Worm (Caenorhabditis elegans) whole organism, midembryonic: Measurements from ENCODE around the gene patr-1.

Experiments
- T22C8.4 ChIP-seq: fragments of 200-800 bp; sonication (Bioruptor generic); IDR thresholded peaks from 2 replicates; pipeline ENCODE4 v1.3.6; 2022; ENCODE audit warnings: missing genetic modification characterization, missing compliant biosample characterization
- med-1 ChIP-seq: sonication (generic microtip); optimal IDR thresholded peaks from 2 replicates; lab custom pipeline; 2017; ENCODE audit warnings: missing genetic modification characterization, mild to moderate bottlenecking, missing compliant biosample characterization, antibody characterized with exemption, missing genetic modification reagents; ENCODE audit not compliant: insufficient read depth
- tab-1 ChIP-seq: fragments of 200-800 bp; sonication (Bioruptor generic); IDR thresholded peaks from 2 replicates; pipeline ENCODE4 v1.3.6; 2022; ENCODE audit warnings: missing genetic modification characterization, missing compliant biosample characterization
- ztf-23 ChIP-seq: fragments of 200-800 bp; sonication (Bioruptor generic); IDR thresholded peaks from 2 replicates; pipeline ENCODE4 v1.3.6; 2022; ENCODE audit warnings: missing genetic modification reagents, missing genetic modification characterization, missing compliant biosample characterization
- ztf-29 ChIP-seq: fragments of 200-800 bp; sonication (Bioruptor generic); IDR thresholded peaks from 2 replicates; pipeline ENCODE4 v1.3.6; 2022; ENCODE audit warnings: missing genetic modification reagents, missing genetic modification characterization, missing compliant biosample characterization

ce11 chrII:11765506-11766152, 12.1 kb downstream of the patr-1 start:
- TF ChIP-seq med-1 (GFP tag; lab: Kevin White, UChicago) (no peak), ztf-29 (GFP tag; lab: Robert Waterston, UW) (no peak), tab-1 (GFP tag; lab: Robert Waterston, UW) (0 out of 2 replicates have a peak, but pooled peaks have one; percentile 28), T22C8.4 (GFP tag; lab: Robert Waterston, UW) (no peak), ztf-23 (GFP tag; lab: Robert Waterston, UW) (no peak)
